Worm (Caenorhabditis elegans) whole organism, dauer: ENCODE measurements around the gene aat-7.

Experiments used
- unc-62 ChIP-seq: sonication (generic microtip); optimal IDR thresholded peaks from 2 replicates; lab custom pipeline; 2017; ENCODE audit warnings: missing biosample characterization, missing genetic modification reagents, missing genetic modification characterization

aat-7 gene

ce11 chrII:1386478-1386877 lies at the start of gene aat-7:
TSS of gene aat-7 (plus strand) at chrII:1386870.
- no peak for TF ChIP-seq unc-62 (GFP tag; lab: Kevin White, UChicago)

ce11 chrII:1338196-1338595 lies 48.5 kb upstream of the aat-7 start:
- no peak for TF ChIP-seq unc-62 (GFP tag; lab: Kevin White, UChicago)

- no peak for TF ChIP-seq unc-62 (GFP tag; lab: Kevin White, UChicago)
These were observed 46.6 kb upstream of the aat-7 start for ce11 chrII:1340049-1340448.

- TF ChIP-seq unc-62 (GFP tag; lab: Kevin White, UChicago) = no peak
These were observed 45.3 kb upstream of the aat-7 start for ce11 chrII:1341416-1341815.

- TF ChIP-seq unc-62 (GFP tag; lab: Kevin White, UChicago) = no peak
These were observed 42.9 kb upstream of the aat-7 start for ce11 chrII:1343748-1344147.

- no peak for TF ChIP-seq unc-62 (GFP tag; lab: Kevin White, UChicago)
These were observed 42.0 kb upstream of the aat-7 start for ce11 chrII:1344524-1345119.

ce11 chrII:1355480-1355879 lies 31.2 kb upstream of the aat-7 start, which contains the start of gene C13A10.1:
TSS of gene C13A10.1 (minus strand) at chrII:1355649.
- TF ChIP-seq unc-62 (GFP tag; lab: Kevin White, UChicago) = no peak

- no peak for TF ChIP-seq unc-62 (GFP tag; lab: Kevin White, UChicago)
These were observed 29.4 kb upstream of the aat-7 start for ce11 chrII:1357262-1357661.

ce11 chrII:1357905-1358304 lies 28.8 kb upstream of the aat-7 start, which contains the start of gene C13A10.2:
TSS of gene C13A10.2 (minus strand) at chrII:1358005.
- TF ChIP-seq unc-62 (GFP tag; lab: Kevin White, UChicago) = no peak

ce11 chrII:1360257-1360656 lies 26.4 kb upstream of the aat-7 start:
- no peak for TF ChIP-seq unc-62 (GFP tag; lab: Kevin White, UChicago)

ce11 chrII:1362423-1362822 lies 24.2 kb upstream of the aat-7 start:
- no peak for TF ChIP-seq unc-62 (GFP tag; lab: Kevin White, UChicago)

- no peak for TF ChIP-seq unc-62 (GFP tag; lab: Kevin White, UChicago)
These were observed 20.7 kb upstream of the aat-7 start for ce11 chrII:1365985-1366384.

- no peak for TF ChIP-seq unc-62 (GFP tag; lab: Kevin White, UChicago)
These were observed 17.9 kb upstream of the aat-7 start for ce11 chrII:1368756-1369155.

- no peak for TF ChIP-seq unc-62 (GFP tag; lab: Kevin White, UChicago)
These were observed 17.3 kb upstream of the aat-7 start for ce11 chrII:1369322-1369721.

- TF ChIP-seq unc-62 (GFP tag; lab: Kevin White, UChicago) = no peak
These were observed 15.1 kb upstream of the aat-7 start for ce11 chrII:1371533-1371932.

ce11 chrII:1372138-1372537 lies 14.5 kb upstream of the aat-7 start:
- no peak for TF ChIP-seq unc-62 (GFP tag; lab: Kevin White, UChicago)

- TF ChIP-seq unc-62 (GFP tag; lab: Kevin White, UChicago) = no peak
These were observed 13.7 kb upstream of the aat-7 start for ce11 chrII:1372966-1373365.

- TF ChIP-seq unc-62 (GFP tag; lab: Kevin White, UChicago) = no peak
These were observed 12.2 kb upstream of the aat-7 start for ce11 chrII:1374486-1374885.
